Fruit fly (Drosophila melanogaster): Measurements from ENCODE around the gene BtbVII.

dm6 chr3L:3125649-3126130, 22.8 kb upstream of the BtbVII start:
- no peak for TF ChIP-seq CG9948 (tag; optimal IDR thresholded peaks at IDR 0.05)
- TF ChIP-seq CG17806 (tag; optimal IDR thresholded peaks at IDR 0.05) = no peak
- no peak for TF ChIP-seq CG10348 (GFP tag; IDR thresholded peaks at IDR 0.05)
- TF ChIP-seq D1 (tag; optimal IDR thresholded peaks at IDR 0.05) = no peak
- no peak for TF ChIP-seq fd96Ca (GFP tag; IDR thresholded peaks at IDR 0.05)
- no peak for TF ChIP-seq Snoo (tag; optimal IDR thresholded peaks at IDR 0.05)
- TF ChIP-seq CG8301 (tag; optimal IDR thresholded peaks at IDR 0.05) = peak; percentile 2
- no peak for TF ChIP-seq EcR (GFP tag; optimal IDR thresholded peaks at IDR 0.05)
- no peak for TF ChIP-seq CG4496 (GFP tag; IDR thresholded peaks at IDR 0.05)
- TF ChIP-seq Ets98B (GFP tag; IDR thresholded peaks at IDR 0.05) = no peak
- TF ChIP-seq CG34367 (tag; optimal IDR thresholded peaks at IDR 0.05) = peak; percentile 19
